Worm (Caenorhabditis elegans): ENCODE results near the gene C02H6.3.
"Not testable (repeated sequence)": the region's sequence is repeated elsewhere in the genome, so short reads cannot be mapped to it uniquely, and the experiment has no call there.

DNA sequence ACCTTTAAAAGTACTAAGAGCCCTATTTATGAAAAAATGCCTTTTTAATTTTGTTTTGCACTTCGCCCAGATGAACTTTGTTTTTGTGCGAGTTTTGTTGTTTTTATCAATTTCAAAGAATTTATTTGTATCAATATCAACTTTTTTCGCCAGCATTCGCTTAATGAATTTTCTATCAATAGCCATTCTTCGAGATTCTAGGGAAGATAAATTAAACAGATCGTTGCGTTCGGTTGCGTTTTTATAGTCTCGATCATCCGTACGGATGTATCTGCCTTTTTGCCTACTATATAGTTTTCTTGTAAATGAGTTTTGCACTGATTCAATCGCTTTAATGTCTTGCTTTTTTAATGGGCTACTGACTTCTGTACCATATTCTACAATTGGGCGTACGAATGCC, 42.2 kb downstream of the C02H6.3 start, which contains the start of gene nhr-147:
- TF ChIP-seq skn-1 (tag; optimal IDR thresholded peaks at IDR 0.05); zag-1 (tag; optimal IDR thresholded peaks at IDR 0.05); lin-11 (tag; optimal IDR thresholded peaks at IDR 0.05); nhr-77 (tag; optimal IDR thresholded peaks at IDR 0.05); unc-62 (GFP tag; optimal IDR thresholded peaks at IDR 0.05); snpc-4 (tag; optimal IDR thresholded peaks at IDR 0.05): not testable (repeated sequence)
